Worm (Caenorhabditis elegans) whole organism, L4 larva: ENCODE results near the gene nep-11.
"Not testable (repeated sequence)": the region's sequence is repeated elsewhere in the genome, so short reads cannot be mapped to it uniquely, and the experiment has no call there.

ENCODE experiments used
- F10B5.3 ChIP-seq: sonication (generic microtip); optimal IDR thresholded peaks from 2 replicates; lab custom pipeline; 2016; ENCODE audit warnings: mild to moderate bottlenecking, missing genetic modification characterization, missing compliant biosample characterization
- F37D6.2 ChIP-seq: sonication (generic microtip); optimal IDR thresholded peaks from 2 replicates; lab custom pipeline; 2016; ENCODE audit warnings: mild to moderate bottlenecking, missing genetic modification characterization, missing compliant biosample characterization
- F44E2.7 ChIP-seq: fragments of 200-800 bp; sonication (Bioruptor generic); IDR thresholded peaks from 2 replicates; pipeline ENCODE4 v2.1.2; 2022; ENCODE audit warnings: missing genetic modification characterization, missing compliant biosample characterization
- F49E8.2 ChIP-seq: sonication (generic microtip); optimal IDR thresholded peaks from 2 replicates; lab custom pipeline; 2016; ENCODE audit warnings: missing compliant biosample characterization, mild to moderate bottlenecking, missing genetic modification characterization, borderline replicate concordance
- R02D3.7 ChIP-seq: fragments of 150-350 bp; sonication (generic microtip); optimal IDR thresholded peaks from 3 replicates; lab custom pipeline; 2014; ENCODE audit warnings: missing biosample characterization, missing genetic modification characterization
- Y105C5A.15 ChIP-seq: fragments of 200-800 bp; sonication (Bioruptor generic); IDR thresholded peaks from 2 replicates; pipeline ENCODE4 v1.3.6; 2022; ENCODE audit warnings: missing genetic modification characterization, missing compliant biosample characterization
- Y48G9A.11 ChIP-seq: fragments of 200-800 bp; sonication (Bioruptor generic); IDR thresholded peaks from 2 replicates; pipeline ENCODE4 v1.3.6; 2022; ENCODE audit warnings: missing genetic modification reagents, missing genetic modification characterization, missing compliant biosample characterization
- ZK546.5 ChIP-seq, 2 experiments: sonication (generic microtip); optimal IDR thresholded peaks; 2 replicates each; lab custom pipeline; 2017; ENCODE audit warnings: missing biosample characterization in 2 of 2, missing genetic modification characterization in 2 of 2
- aly-2 ChIP-seq: sonication (generic microtip); optimal IDR thresholded peaks from 2 replicates; lab custom pipeline; 2018; ENCODE audit warnings: missing biosample characterization, missing genetic modification characterization
- ceh-28 ChIP-seq: fragments of 150-350 bp; optimal IDR thresholded peaks from 2 replicates; lab custom pipeline; 2014; ENCODE audit warnings: missing biosample characterization, missing genetic modification reagents, missing genetic modification characterization
- ceh-62 ChIP-seq: sonication (generic microtip); optimal IDR thresholded peaks from 2 replicates; lab custom pipeline; 2017; ENCODE audit warnings: missing biosample characterization, missing genetic modification characterization
- ces-1 ChIP-seq: fragments of 150-350 bp; sonication (generic microtip); optimal IDR thresholded peaks from 4 replicates; lab custom pipeline; 2014; ENCODE audit warnings: missing biosample characterization, missing genetic modification reagents, missing genetic modification characterization
- cey-2 ChIP-seq: sonication (generic microtip); optimal IDR thresholded peaks from 3 replicates; lab custom pipeline; 2017; ENCODE audit warnings: missing genetic modification characterization, mild to moderate bottlenecking, missing compliant biosample characterization, antibody characterized with exemption, borderline replicate concordance; ENCODE audit not compliant: insufficient read depth
- ctbp-1 ChIP-seq: fragments of 200-800 bp; sonication (Bioruptor generic); IDR thresholded peaks from 2 replicates; pipeline ENCODE4 v1.3.6; 2022; ENCODE audit warnings: missing genetic modification reagents, missing genetic modification characterization, missing compliant biosample characterization
- daf-19 ChIP-seq: fragments of 200-800 bp; sonication (Bioruptor generic); conservative IDR thresholded peaks from 2 replicates; pipeline ENCODE4 v1.3.6; 2022; ENCODE audit warnings: missing genetic modification characterization, missing compliant biosample characterization
- dmd-6 ChIP-seq: fragments of 200-800 bp; sonication (Bioruptor generic); IDR thresholded peaks from 2 replicates; pipeline ENCODE4 v1.3.6; 2022; ENCODE audit warnings: missing genetic modification reagents, missing genetic modification characterization, missing compliant biosample characterization
- dmd-8 ChIP-seq: fragments of 200-800 bp; sonication (Bioruptor generic); IDR thresholded peaks from 2 replicates; pipeline ENCODE4 v1.3.6; 2022; ENCODE audit warnings: missing genetic modification characterization, missing compliant biosample characterization
- dmd-9 ChIP-seq: fragments of 200-800 bp; sonication (Bioruptor generic); IDR thresholded peaks from 2 replicates; pipeline ENCODE4 v1.3.6; 2022; ENCODE audit warnings: missing genetic modification reagents, missing genetic modification characterization, missing compliant biosample characterization
- egl-27 ChIP-seq: sonication (generic microtip); optimal IDR thresholded peaks from 3 replicates; lab custom pipeline; 2017; ENCODE audit warnings: missing biosample characterization, missing genetic modification reagents, missing genetic modification characterization
- fos-1 ChIP-seq: fragments of 150-350 bp; optimal IDR thresholded peaks from 2 replicates; lab custom pipeline; 2014; ENCODE audit warnings: missing biosample characterization, missing genetic modification characterization
- gei-8 ChIP-seq: fragments of 200-800 bp; sonication (Bioruptor generic); optimal IDR thresholded peaks from 2 replicates; lab custom pipeline; 2018; ENCODE audit warnings: mild to moderate bottlenecking, missing genetic modification characterization, missing compliant biosample characterization
- hmg-1.1 ChIP-seq: fragments of 200-800 bp; sonication (Bioruptor generic); IDR thresholded peaks from 2 replicates; pipeline ENCODE4 v1.3.6; 2022; ENCODE audit warnings: missing genetic modification reagents, missing genetic modification characterization, missing compliant biosample characterization
- lim-7 ChIP-seq: fragments of 200-800 bp; sonication (Bioruptor generic); IDR thresholded peaks from 2 replicates; pipeline ENCODE4 v1.3.6; 2022; ENCODE audit warnings: missing genetic modification characterization, missing compliant biosample characterization
- lin-13 ChIP-seq: fragments of 150-350 bp; optimal IDR thresholded peaks from 2 replicates; lab custom pipeline; 2014; ENCODE audit warnings: missing biosample characterization, missing genetic modification reagents, missing genetic modification characterization
- lin-15B ChIP-seq: fragments of 150-350 bp; sonication (generic microtip); optimal IDR thresholded peaks from 3 replicates; lab custom pipeline; 2014; ENCODE audit warnings: missing biosample characterization, missing genetic modification characterization
- mdl-1 ChIP-seq, 2 experiments: fragments of 150-350 bp in 1 of 2; sonication (generic microtip) in 1 of 2; optimal IDR thresholded peaks; 2 replicates each; lab custom pipeline; 2014 to 2017; ENCODE audit warnings: missing biosample characterization in 2 of 2, missing genetic modification characterization in 2 of 2
- mep-1 ChIP-seq: fragments of 150-350 bp; sonication (generic microtip); optimal IDR thresholded peaks from 3 replicates; lab custom pipeline; 2014; ENCODE audit warnings: missing biosample characterization, missing genetic modification characterization
- mes-2 ChIP-seq: sonication (generic microtip); optimal IDR thresholded peaks from 2 replicates; lab custom pipeline; 2016; ENCODE audit warnings: missing genotype, mild to moderate bottlenecking, missing genetic modification characterization, missing compliant biosample characterization; ENCODE audit not compliant: poor library complexity, severe bottlenecking
- nhr-111 ChIP-seq: fragments of 200-800 bp; sonication (Bioruptor generic); optimal IDR thresholded peaks from 2 replicates; lab custom pipeline; 2018; ENCODE audit warnings: mild to moderate bottlenecking, missing genetic modification characterization, missing compliant biosample characterization
- nhr-28 ChIP-seq: fragments of 150-350 bp; optimal IDR thresholded peaks from 2 replicates; lab custom pipeline; 2014; ENCODE audit warnings: missing biosample characterization, missing genetic modification characterization
- nhr-76 ChIP-seq: fragments of 150-350 bp; optimal IDR thresholded peaks from 2 replicates; lab custom pipeline; 2014; ENCODE audit warnings: missing biosample characterization, missing genetic modification characterization
- pha-4 ChIP-seq, 2 experiments: fragments of 150-350 bp in 1 of 2; fragments of 200-800 bp in 1 of 2; sonication (Bioruptor generic) in 1 of 2; IDR thresholded peaks in 1 of 2; optimal IDR thresholded peaks in 1 of 2; 2 replicates each; pipeline versions ENCODE4 v1.3.6 to Lab custom; 2014 to 2022; ENCODE audit warnings: missing genetic modification characterization in 2 of 2, missing genetic modification reagents in 2 of 2, missing biosample characterization in 1 of 2, missing compliant biosample characterization in 1 of 2
- php-3 ChIP-seq: fragments of 200-800 bp; sonication (Bioruptor generic); IDR thresholded peaks from 2 replicates; pipeline ENCODE4 v1.3.6; 2022; ENCODE audit warnings: missing genetic modification reagents, missing genetic modification characterization, missing compliant biosample characterization
- sdz-12 ChIP-seq: fragments of 200-800 bp; sonication (Bioruptor generic); optimal IDR thresholded peaks from 2 replicates; lab custom pipeline; 2018; ENCODE audit warnings: mild to moderate bottlenecking, missing genetic modification characterization, missing compliant biosample characterization
- snpc-4 ChIP-seq: fragments of 150-350 bp; optimal IDR thresholded peaks from 2 replicates; lab custom pipeline; 2014; ENCODE audit warnings: missing biosample characterization, missing genetic modification characterization
- spr-1 ChIP-seq: sonication (generic microtip); optimal IDR thresholded peaks from 2 replicates; lab custom pipeline; 2016; ENCODE audit warnings: mild to moderate bottlenecking, missing genetic modification characterization, missing compliant biosample characterization
- spr-3 ChIP-seq: fragments of 200-800 bp; sonication (Bioruptor generic); optimal IDR thresholded peaks from 2 replicates; lab custom pipeline; 2018; ENCODE audit warnings: mild to moderate bottlenecking, missing genetic modification characterization, missing compliant biosample characterization
- tra-1 ChIP-seq: fragments of 200-800 bp; sonication (Bioruptor generic); IDR thresholded peaks from 2 replicates; pipeline ENCODE4 v1.3.6; 2022; ENCODE audit warnings: missing genetic modification reagents, missing genetic modification characterization, missing compliant biosample characterization
- unc-62 ChIP-seq, 3 experiments: fragments of 150-350 bp in 1 of 3; sonication (generic microtip); optimal IDR thresholded peaks in 2 of 3; peaks in 1 of 3; 1 replicate in 1 of 3; 2 replicates in 2 of 3; lab custom pipeline; 2014 to 2017; ENCODE audit warnings: missing biosample characterization in 3 of 3, missing genetic modification characterization in 3 of 3, missing genetic modification reagents in 3 of 3, missing genotype in 1 of 3
- zag-1 ChIP-seq: fragments of 150-350 bp; optimal IDR thresholded peaks from 2 replicates; lab custom pipeline; 2014; ENCODE audit warnings: missing biosample characterization, missing genetic modification characterization
- zip-2 ChIP-seq: fragments of 150-350 bp; optimal IDR thresholded peaks from 2 replicates; lab custom pipeline; 2014; ENCODE audit warnings: missing biosample characterization, missing genetic modification characterization
- ztf-11 ChIP-seq: fragments of 150-350 bp; optimal IDR thresholded peaks from 2 replicates; lab custom pipeline; 2014; ENCODE audit warnings: missing biosample characterization, missing genetic modification characterization

nep-11 gene

ce11 chrII:3452421-3452820 is 27.1 kb upstream of the nep-11 start, which contains the start of gene C16C8.12:
TSS of gene C16C8.12 (plus strand) at chrII:3452721.
- TF ChIP-seq daf-19 (no peak), nhr-111 (GFP tag; lab: Kevin White, UChicago) (no peak), nhr-76 (no peak), sdz-12 (GFP tag; lab: Kevin White, UChicago) (no peak), ZK546.5 (tag; optimal IDR thresholded peaks at IDR 0.05; lab: Kevin White, UChicago) (no peak), zip-2 (tag; lab: Kevin White, UChicago) (no peak), hmg-1.1 (GFP tag; lab: Robert Waterston, UW) (no peak), fos-1 (tag; lab: Kevin White, UChicago) (no peak), lim-7 (GFP tag; lab: Robert Waterston, UW) (no peak), Y48G9A.11 (GFP tag; lab: Robert Waterston, UW) (no peak), tra-1 (GFP tag; lab: Robert Waterston, UW) (no peak), cey-2 (tag; lab: Kevin White, UChicago) (no peak), nhr-28 (tag; lab: Kevin White, UChicago) (no peak), lin-13 (GFP tag; lab: Kevin White, UChicago) (no peak), ceh-28 (no peak), pha-4 (GFP tag; IDR thresholded peaks at IDR 0.05; lab: Robert Waterston, UW) (no peak), pha-4 (tag; optimal IDR thresholded peaks at IDR 0.05; lab: Kevin White, UChicago) (no peak), ztf-11 (tag; lab: Kevin White, UChicago) (no peak)

- TF ChIP-seq spr-1 (tag; lab: Kevin White, UChicago); F37D6.2 (tag; lab: Kevin White, UChicago); lin-13 (GFP tag; lab: Kevin White, UChicago): not testable (repeated sequence)
Measured at ce11 chrII:3449514-3449913, 24.2 kb upstream of the nep-11 start, which contains the start of gene C16C8.14. TSS of gene C16C8.14 (plus strand) at chrII:3449814.

DNA sequence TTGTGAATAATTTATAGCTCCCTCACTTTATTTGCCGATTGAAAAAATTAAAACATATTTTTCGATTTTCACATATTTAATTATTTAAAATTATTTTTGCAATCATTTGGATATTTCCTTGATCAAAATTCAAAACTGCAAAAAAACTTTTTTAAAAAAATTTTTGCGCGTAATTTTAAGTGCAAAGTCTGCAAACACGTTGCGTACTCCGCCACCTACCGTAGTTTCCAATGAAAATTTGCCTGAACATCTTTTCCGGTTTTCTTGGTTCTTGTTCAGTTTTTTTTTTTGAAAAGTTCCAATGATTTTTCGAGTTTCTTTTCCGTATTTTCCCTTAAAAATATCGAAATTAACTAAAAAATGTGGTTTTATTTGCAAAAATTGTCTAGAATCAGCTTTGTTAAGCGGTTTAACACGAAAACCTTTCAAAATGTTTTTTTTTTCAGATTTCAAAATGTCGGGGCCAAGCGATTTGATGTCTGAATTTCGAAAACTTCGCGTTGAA is 23.5 kb upstream of the nep-11 start, which contains the start of gene C16C8.25:
TSS of gene C16C8.25 (plus strand) at position 455 of the 505 bp plus-strand sequence.
- TF ChIP-seq R02D3.7 (tag; lab: Kevin White, UChicago), result no peak
- no peak for TF ChIP-seq Y48G9A.11 (GFP tag; lab: Robert Waterston, UW)
- TF ChIP-seq lin-15B, result no peak
- TF ChIP-seq dmd-8 (GFP tag; lab: Robert Waterston, UW), result no peak
- no peak for TF ChIP-seq ces-1
- TF ChIP-seq gei-8, result no peak
- no peak for TF ChIP-seq aly-2 (tag; lab: Kevin White, UChicago)
- TF ChIP-seq spr-3 (GFP tag; lab: Kevin White, UChicago), result no peak

ce11 chrII:3447906-3448305 is 22.6 kb upstream of the nep-11 start, which contains the start of gene C16C8.21:
TSS of gene C16C8.21 (plus strand) at chrII:3448206.
- no peak for TF ChIP-seq unc-62 (GFP tag; optimal IDR thresholded peaks at IDR 0.05 in 1 of 2; lab: Kevin White, UChicago)
- TF ChIP-seq unc-62 (tag; optimal IDR thresholded peaks at IDR 0.05; lab: Kevin White, UChicago), result no peak
- TF ChIP-seq lin-15B, result no peak
- no peak for TF ChIP-seq Y48G9A.11 (GFP tag; lab: Robert Waterston, UW)
- no peak for TF ChIP-seq dmd-6 (GFP tag; lab: Robert Waterston, UW)
- TF ChIP-seq mdl-1 (tag; optimal IDR thresholded peaks at IDR 0.05; lab: Kevin White, UChicago), result no peak
- TF ChIP-seq Y105C5A.15 (GFP tag; lab: Robert Waterston, UW), result no peak
- no peak for TF ChIP-seq F10B5.3 (tag; lab: Kevin White, UChicago)
- no peak for TF ChIP-seq F44E2.7 (GFP tag; lab: Robert Waterston, UW)
- TF ChIP-seq mes-2 (tag; lab: Kevin White, UChicago), result no peak
- TF ChIP-seq ceh-62 (tag; lab: Kevin White, UChicago), result no peak
- no peak for TF ChIP-seq zag-1 (tag; lab: Kevin White, UChicago)
- TF ChIP-seq ctbp-1, result no peak
- TF ChIP-seq dmd-9, result no peak
- no peak for TF ChIP-seq php-3 (GFP tag; lab: Robert Waterston, UW)
- TF ChIP-seq mep-1, result no peak
- TF ChIP-seq F49E8.2, result no peak
- no peak for TF ChIP-seq snpc-4 (tag; lab: Kevin White, UChicago)
- no peak for TF ChIP-seq egl-27 (tag; lab: Kevin White, UChicago)
- TF ChIP-seq dmd-8 (GFP tag; lab: Robert Waterston, UW), result no peak
